Fruit fly (Drosophila melanogaster) whole organism, embryonic: ENCODE results near the gene Pvf3.

ENCODE experiments used
- Ada2b ChIP-seq: fragments of 200-800 bp; sonication (Bioruptor generic); IDR thresholded peaks from 2 replicates; pipeline ENCODE4 v1.3.6; 2022; ENCODE audit warnings: missing biosample characterization, missing genetic modification characterization
- Atf6 ChIP-seq: fragments of 200-800 bp; sonication (Bioruptor generic); IDR thresholded peaks from 2 replicates; pipeline ENCODE4 v1.3.6; 2022; ENCODE audit warnings: missing biosample characterization, missing genetic modification characterization
- Bgb ChIP-seq: fragments of 200-800 bp; sonication (Bioruptor generic); IDR thresholded peaks from 2 replicates; pipeline ENCODE4 v1.3.6; 2022; ENCODE audit warnings: missing biosample characterization, missing genetic modification characterization; ENCODE audit not compliant: partially characterized antibody
- BtbVII ChIP-seq: fragments of 200-800 bp; sonication (Bioruptor generic); optimal IDR thresholded peaks from 3 replicates; lab custom pipeline; 2017; ENCODE audit warnings: missing biosample characterization, mild to moderate bottlenecking, missing genetic modification characterization
- CG12236 ChIP-seq: fragments of 200-800 bp; sonication (Bioruptor generic); optimal IDR thresholded peaks from 2 replicates; lab custom pipeline; 2016; ENCODE audit warnings: missing biosample characterization, missing genetic modification characterization
- CG12769 ChIP-seq: fragments of 200-800 bp; sonication (Bioruptor generic); optimal IDR thresholded peaks from 2 replicates; lab custom pipeline; 2019; ENCODE audit warnings: missing biosample characterization, mild to moderate bottlenecking, missing genetic modification characterization, moderate library complexity
- CG13296 ChIP-seq: fragments of 200-800 bp; sonication (Bioruptor generic); optimal IDR thresholded peaks from 3 replicates; lab custom pipeline; 2018; ENCODE audit warnings: missing biosample characterization, mild to moderate bottlenecking, missing genetic modification characterization
- CG16815 ChIP-seq: fragments of 200-800 bp; sonication (Bioruptor generic); optimal IDR thresholded peaks from 3 replicates; lab custom pipeline; 2017; ENCODE audit warnings: missing biosample characterization, mild to moderate bottlenecking, missing genetic modification characterization
- CG17359 ChIP-seq: fragments of 200-800 bp; sonication (Bioruptor generic); optimal IDR thresholded peaks from 3 replicates; lab custom pipeline; 2018; ENCODE audit warnings: missing biosample characterization, mild to moderate bottlenecking, missing genetic modification characterization, moderate library complexity
- CG17385 ChIP-seq: fragments of 200-800 bp; sonication (Bioruptor generic); optimal IDR thresholded peaks from 3 replicates; lab custom pipeline; 2018; ENCODE audit warnings: missing biosample characterization, mild to moderate bottlenecking, missing genetic modification characterization
- CG2129 ChIP-seq: fragments of 200-800 bp; sonication (Bioruptor generic); IDR thresholded peaks from 2 replicates; pipeline ENCODE4 v1.3.6; 2022; ENCODE audit warnings: missing biosample characterization, missing genetic modification characterization; ENCODE audit not compliant: partially characterized antibody
- CG32532 ChIP-seq: fragments of 200-800 bp; sonication (Bioruptor generic); IDR thresholded peaks from 2 replicates; pipeline ENCODE4 v1.3.6; 2022; ENCODE audit warnings: missing biosample characterization, missing genetic modification characterization
- CG32772 ChIP-seq: fragments of 200-800 bp; sonication (Bioruptor generic); IDR thresholded peaks from 2 replicates; pipeline ENCODE4 v1.3.6; 2022; ENCODE audit warnings: missing biosample characterization, missing genetic modification characterization
- CG34376 ChIP-seq: fragments of 200-800 bp; sonication (Bioruptor generic); optimal IDR thresholded peaks from 2 replicates; lab custom pipeline; 2018; ENCODE audit warnings: missing biosample characterization, mild to moderate bottlenecking, missing genetic modification characterization
- CG3726 ChIP-seq: fragments of 200-800 bp; sonication (Bioruptor generic); IDR thresholded peaks from 3 replicates; pipeline ENCODE4, ENCODE4 v1.3.6; 2022; ENCODE audit warnings: missing biosample characterization, missing genetic modification characterization
- CG3838 ChIP-seq: fragments of 200-800 bp; sonication (Bioruptor generic); optimal IDR thresholded peaks from 3 replicates; lab custom pipeline; 2016; ENCODE audit warnings: missing biosample characterization, missing genetic modification characterization
- CG6765 ChIP-seq: fragments of 200-800 bp; sonication (Bioruptor generic); optimal IDR thresholded peaks from 3 replicates; lab custom pipeline; 2017; ENCODE audit warnings: missing biosample characterization, mild to moderate bottlenecking, missing genetic modification characterization
- CG7786 ChIP-seq: fragments of 200-800 bp; sonication (Bioruptor generic); optimal IDR thresholded peaks from 2 replicates; lab custom pipeline; 2016; ENCODE audit warnings: missing biosample characterization, missing genetic modification characterization
- CG7928 ChIP-seq: fragments of 200-800 bp; sonication (Bioruptor generic); optimal IDR thresholded peaks from 2 replicates; lab custom pipeline; 2017; ENCODE audit warnings: missing biosample characterization, mild to moderate bottlenecking, missing genetic modification characterization
- CG8388 ChIP-seq: fragments of 200-800 bp; sonication (Bioruptor generic); optimal IDR thresholded peaks from 2 replicates; lab custom pipeline; 2019; ENCODE audit warnings: missing biosample characterization, mild to moderate bottlenecking, missing genetic modification characterization, moderate library complexity
- Dek ChIP-seq: fragments of 200-800 bp; sonication (Bioruptor generic); optimal IDR thresholded peaks from 3 replicates; lab custom pipeline; 2019; ENCODE audit warnings: missing biosample characterization, mild to moderate bottlenecking, missing genetic modification characterization, moderate library complexity
- Dll ChIP-seq: fragments of 200-800 bp; sonication (Bioruptor generic); IDR thresholded peaks from 4 replicates; pipeline ENCODE4 v1.3.6; 2022; ENCODE audit warnings: missing biosample characterization, missing genetic modification characterization; ENCODE audit not compliant: partially characterized antibody
- Dref ChIP-seq: fragments of 200-800 bp; sonication (Bioruptor generic); IDR thresholded peaks from 2 replicates; pipeline ENCODE4 v1.3.6; 2022; ENCODE audit warnings: missing biosample characterization, missing genetic modification characterization
- Eip74EF ChIP-seq, 2 experiments: fragments of 200-800 bp in 1 of 2; fragments of >200 bp in 1 of 2; sonication (Bioruptor generic) in 1 of 2; optimal IDR thresholded peaks; 2 replicates each; lab custom pipeline; 2017 to 2019; ENCODE audit warnings: missing biosample characterization in 2 of 2, missing genetic modification characterization in 2 of 2, mild to moderate bottlenecking in 1 of 2, moderate library complexity in 1 of 2
- HLH3B ChIP-seq: fragments of 200-800 bp; sonication (Bioruptor generic); IDR thresholded peaks from 2 replicates; pipeline ENCODE4 v1.3.6; 2022; ENCODE audit warnings: missing biosample characterization, missing genetic modification characterization
- Hand ChIP-seq: fragments of 200-800 bp; sonication (Bioruptor generic); optimal IDR thresholded peaks from 2 replicates; lab custom pipeline; 2017; ENCODE audit warnings: mild to moderate bottlenecking, missing biosample characterization, missing genetic modification reagents, missing genetic modification characterization
- HmgD ChIP-seq: fragments of 200-800 bp; sonication (Bioruptor generic); optimal IDR thresholded peaks from 3 replicates; lab custom pipeline; 2016; ENCODE audit warnings: missing biosample characterization, missing genetic modification characterization
- Jarid2 ChIP-seq: fragments of 200-800 bp; sonication (Bioruptor generic); optimal IDR thresholded peaks from 3 replicates; lab custom pipeline; 2017; ENCODE audit warnings: mild to moderate bottlenecking, missing biosample characterization, missing genetic modification reagents, missing genetic modification characterization
- Rx ChIP-seq: fragments of 200-800 bp; sonication (Bioruptor generic); IDR thresholded peaks from 2 replicates; pipeline ENCODE4 v1.3.6; 2022; ENCODE audit warnings: missing biosample characterization, missing genetic modification characterization
- Scr ChIP-seq: fragments of 200-800 bp; sonication (Bioruptor generic); IDR thresholded peaks from 2 replicates; pipeline ENCODE4 v1.3.6; 2022; ENCODE audit warnings: missing biosample characterization, missing genetic modification characterization; ENCODE audit not compliant: partially characterized antibody
- Xrp1 ChIP-seq: fragments of 200-800 bp; sonication (Bioruptor generic); IDR thresholded peaks from 2 replicates; pipeline ENCODE4 v1.3.6; 2022; ENCODE audit warnings: missing biosample characterization, missing genetic modification characterization
- YL-1 ChIP-seq: fragments of 200-800 bp; sonication (Bioruptor generic); optimal IDR thresholded peaks from 3 replicates; lab custom pipeline; 2017; ENCODE audit warnings: missing biosample characterization, mild to moderate bottlenecking, missing genetic modification characterization
- cg ChIP-seq: fragments of 200-800 bp; sonication (Bioruptor generic); optimal IDR thresholded peaks from 3 replicates; lab custom pipeline; 2019; ENCODE audit warnings: missing biosample characterization, mild to moderate bottlenecking, missing genetic modification characterization, moderate library complexity
- chm ChIP-seq: fragments of 200-800 bp; sonication (Bioruptor generic); IDR thresholded peaks from 2 replicates; pipeline ENCODE4 v1.3.6; 2022; ENCODE audit warnings: missing biosample characterization, missing genetic modification characterization
- corto ChIP-seq: fragments of 200-800 bp; sonication (Bioruptor generic); optimal IDR thresholded peaks from 2 replicates; lab custom pipeline; 2016; ENCODE audit warnings: missing biosample characterization, mild to moderate bottlenecking, missing genetic modification characterization, moderate library complexity
- her ChIP-seq: fragments of 200-800 bp; sonication (Bioruptor generic); optimal IDR thresholded peaks from 2 replicates; lab custom pipeline; 2016; ENCODE audit warnings: missing biosample characterization, missing genetic modification characterization
- insv ChIP-seq, 2 experiments: fragments of 200-800 bp; sonication (Bioruptor generic); optimal IDR thresholded peaks; 3 replicates each; lab custom pipeline; 2016 to 2018; ENCODE audit warnings: missing biosample characterization in 2 of 2, missing genetic modification characterization in 2 of 2
- inv ChIP-seq: fragments of 200-800 bp; sonication (Bioruptor generic); IDR thresholded peaks from 2 replicates; pipeline ENCODE4 v1.3.6; 2022; ENCODE audit warnings: missing biosample characterization, missing genetic modification characterization; ENCODE audit not compliant: partially characterized antibody
- nmo ChIP-seq: fragments of 200-800 bp; sonication (Bioruptor generic); optimal IDR thresholded peaks from 2 replicates; lab custom pipeline; 2018; ENCODE audit warnings: missing biosample characterization, mild to moderate bottlenecking, missing genetic modification characterization, moderate library complexity
- row ChIP-seq: fragments of 200-800 bp; sonication (Bioruptor generic); IDR thresholded peaks from 3 replicates; pipeline ENCODE4 v1.3.6; 2022; ENCODE audit warnings: missing biosample characterization, missing genetic modification characterization
- scrt ChIP-seq: fragments of 200-800 bp; sonication (Bioruptor generic); optimal IDR thresholded peaks from 2 replicates; lab custom pipeline; 2018; ENCODE audit warnings: missing biosample characterization, mild to moderate bottlenecking, missing genetic modification characterization, moderate library complexity
- sna ChIP-seq: fragments of 200-800 bp; sonication (Bioruptor generic); IDR thresholded peaks from 2 replicates; pipeline ENCODE4 v1.3.6; 2022; ENCODE audit warnings: missing biosample characterization, missing genetic modification characterization; ENCODE audit not compliant: partially characterized antibody
- sob ChIP-seq: fragments of 200-800 bp; sonication (Bioruptor generic); IDR thresholded peaks from 2 replicates; pipeline ENCODE4 v1.3.6; 2022; ENCODE audit warnings: missing biosample characterization, missing genetic modification characterization
- sr ChIP-seq: fragments of 200-800 bp; sonication (Bioruptor generic); IDR thresholded peaks from 3 replicates; pipeline ENCODE4 v1.3.6; 2022; ENCODE audit warnings: missing biosample characterization, missing genetic modification characterization
- tgo ChIP-seq: fragments of 200-800 bp; sonication (Bioruptor generic); IDR thresholded peaks from 3 replicates; pipeline ENCODE4 v1.3.6; 2022; ENCODE audit warnings: missing biosample characterization, missing genetic modification characterization
- trem ChIP-seq: fragments of 200-800 bp; optimal IDR thresholded peaks from 3 replicates; lab custom pipeline; 2019; ENCODE audit warnings: missing biosample characterization, mild to moderate bottlenecking, missing genetic modification characterization, moderate library complexity
- unc-4 ChIP-seq: fragments of 200-800 bp; sonication (Bioruptor generic); IDR thresholded peaks from 2 replicates; pipeline ENCODE4 v1.3.6; 2022; ENCODE audit warnings: missing biosample characterization, missing genetic modification characterization; ENCODE audit not compliant: partially characterized antibody
- zf30C ChIP-seq: fragments of 200-800 bp; sonication (Bioruptor generic); optimal IDR thresholded peaks from 3 replicates; lab custom pipeline; 2018; ENCODE audit warnings: missing biosample characterization, mild to moderate bottlenecking, missing genetic modification characterization

The Pvf3 gene

DNA sequence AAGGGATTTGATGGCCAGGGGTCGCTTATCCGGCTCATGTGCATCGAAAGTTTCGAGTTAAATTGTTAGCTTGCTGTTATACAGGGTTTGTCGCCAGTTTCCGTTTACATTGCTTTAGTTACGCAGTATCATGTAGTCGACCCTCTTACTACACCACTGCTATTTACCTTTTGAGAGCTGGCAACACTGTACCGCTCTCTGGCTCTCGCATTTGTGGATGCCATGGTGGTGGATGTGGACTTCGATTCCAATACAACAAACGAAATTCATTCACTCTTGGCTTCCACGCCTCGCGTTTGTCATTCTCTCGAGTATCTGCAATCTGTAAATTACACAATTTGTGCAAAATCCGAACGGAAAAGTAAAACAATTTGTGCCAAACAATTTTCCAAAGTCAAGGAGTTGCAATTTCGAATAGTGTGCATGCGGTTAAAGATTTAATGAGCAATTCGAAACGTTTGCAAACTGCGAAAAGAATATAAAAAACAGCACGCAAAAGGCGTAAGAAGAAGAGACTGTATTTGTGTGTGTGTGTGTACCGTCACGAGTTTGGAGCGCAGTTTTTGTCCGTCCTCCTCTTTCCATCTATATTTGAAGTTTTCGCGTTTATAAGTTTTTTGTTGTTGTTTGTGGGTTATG is 108.4 kb downstream of the Pvf3 start (continued):
- TF ChIP-seq unc-4 (GFP tag; lab: Robert Waterston, UW) = peak; percentile 66
- peak; percentile 50 for TF ChIP-seq Jarid2
- TF ChIP-seq CG13296 (GFP tag; lab: Kevin White, UChicago) = peak; percentile 60
- no peak for TF ChIP-seq CG3838 (GFP tag; lab: Kevin White, UChicago)
- TF ChIP-seq CG32532 (GFP tag; lab: Robert Waterston, UW) = peak; percentile 50; the same call in 1 of the 2 replicates
- TF ChIP-seq CG3726 (GFP tag; lab: Robert Waterston, UW) = no peak
- TF ChIP-seq BtbVII (GFP tag; lab: Kevin White, UChicago) = peak; percentile 71
- peak; percentile 7 for TF ChIP-seq CG17359 (tag; lab: Kevin White, UChicago)
- TF ChIP-seq trem (tag; lab: Kevin White, UChicago) = peak; percentile 6
- peak; percentile 12 for TF ChIP-seq corto (GFP tag; lab: Kevin White, UChicago)
- TF ChIP-seq CG32772 (GFP tag; lab: Robert Waterston, UW) = no peak
- peak; percentile 39 for TF ChIP-seq her (GFP tag; lab: Kevin White, UChicago)
- peak; percentile 95 for TF ChIP-seq CG17385
- no peak for TF ChIP-seq CG2129
- no peak for TF ChIP-seq zf30C (GFP tag; lab: Kevin White, UChicago)
- peak in 1 of 2 experiments; percentile 14 for TF ChIP-seq insv (GFP tag; optimal IDR thresholded peaks at IDR 0.05; lab: Kevin White, UChicago)
- no peak for TF ChIP-seq nmo (GFP tag; lab: Kevin White, UChicago)
- TF ChIP-seq sr (GFP tag; lab: Robert Waterston, UW) = peak; percentile 13; the same call in 1 of the 3 replicates
- TF ChIP-seq CG7786 (GFP tag; lab: Kevin White, UChicago) = peak; percentile 25
- no peak for TF ChIP-seq CG7928 (GFP tag; lab: Kevin White, UChicago)
- peak; percentile 24; the same call in 1 of the 3 replicates for TF ChIP-seq tgo (GFP tag; lab: Robert Waterston, UW)
- TF ChIP-seq Hand (GFP tag; lab: Kevin White, UChicago) = peak; percentile 4
- TF ChIP-seq Eip74EF (GFP tag; optimal IDR thresholded peaks at IDR 0.05; lab: Kevin White, UChicago) = no peak
- TF ChIP-seq CG34376 (GFP tag; lab: Kevin White, UChicago) = peak; percentile 80
- peak; percentile 82 for TF ChIP-seq Dll (GFP tag; lab: Robert Waterston, UW)
- peak; percentile 86 for TF ChIP-seq cg (GFP tag; lab: Kevin White, UChicago)
- TF ChIP-seq scrt (GFP tag; lab: Kevin White, UChicago) = peak; percentile 49
- TF ChIP-seq CG8388 (GFP tag; lab: Kevin White, UChicago) = no peak
- no peak for TF ChIP-seq CG16815
- TF ChIP-seq YL-1 = peak; percentile 81
- no peak for TF ChIP-seq Dek (tag; lab: Kevin White, UChicago)
- no peak for TF ChIP-seq CG12236 (GFP tag; lab: Kevin White, UChicago)
- TF ChIP-seq sna (GFP tag; lab: Robert Waterston, UW) = peak; percentile 91
- TF ChIP-seq inv = peak; percentile 90
- TF ChIP-seq HmgD (GFP tag; lab: Kevin White, UChicago) = peak; percentile 53
- no peak; the same call in 1 of the 2 replicates for TF ChIP-seq Dref
- peak; percentile 99 for TF ChIP-seq Bgb (GFP tag; lab: Robert Waterston, UW)
- no peak for TF ChIP-seq CG12769 (tag; lab: Kevin White, UChicago)
- no peak for TF ChIP-seq Rx (GFP tag; lab: Robert Waterston, UW)
- peak; percentile 88 for TF ChIP-seq Scr (GFP tag; lab: Robert Waterston, UW)
- TF ChIP-seq CG6765 (GFP tag; lab: Kevin White, UChicago) = peak; percentile 34
- TF ChIP-seq chm (GFP tag; lab: Robert Waterston, UW) = peak; percentile 73; the same call in 1 of the 2 replicates
- TF ChIP-seq Atf6 (GFP tag; lab: Robert Waterston, UW) = peak; percentile 53; the same call in 1 of the 2 replicates
- peak; percentile 93 for TF ChIP-seq row
- TF ChIP-seq Xrp1 (GFP tag; lab: Robert Waterston, UW) = peak; percentile 41; the same call in 1 of the 2 replicates
- peak; percentile 23; the same call in 1 of the 2 replicates for TF ChIP-seq Ada2b
- TF ChIP-seq HLH3B = peak; percentile 52; the same call in 1 of the 2 replicates
- peak; percentile 44; the same call in 1 of the 2 replicates for TF ChIP-seq sob (GFP tag; lab: Robert Waterston, UW)
